Fruit fly (Drosophila melanogaster): ENCODE measurements around the gene Coprox.
A peak's percentile ranks its signal among the peaks of the same experiment; 100 is the strongest.

The Coprox gene

DNA sequence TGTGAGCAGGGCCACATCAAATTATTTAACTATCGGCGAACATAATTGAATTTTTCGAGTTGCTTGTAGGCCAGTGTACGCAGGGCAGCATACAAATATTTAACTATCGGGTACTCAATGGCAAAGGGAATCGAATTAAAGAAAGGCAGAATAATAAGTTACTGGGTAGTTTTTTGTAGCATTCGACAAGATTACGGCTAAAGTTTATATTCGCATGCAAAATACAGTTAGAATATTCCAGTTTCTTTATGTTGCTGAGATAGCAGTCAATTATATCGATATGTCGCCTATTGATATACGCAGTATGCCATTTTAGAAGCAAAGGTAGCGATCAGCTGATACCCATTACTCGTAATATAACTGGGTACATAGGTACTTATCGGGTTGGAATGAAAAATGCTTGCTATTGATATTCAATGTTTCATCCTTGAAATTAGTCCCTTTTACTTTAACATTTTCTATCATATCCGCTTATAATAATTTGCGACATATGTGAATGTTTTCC is 3.8 kb downstream of the Coprox start (continued):
- TF ChIP-seq CG7556 (GFP tag; optimal IDR thresholded peaks at IDR 0.05) (peak; percentile 8), CG15601 (tag; optimal IDR thresholded peaks at IDR 0.05) (peak; percentile 14), CG31365 (tag; optimal IDR thresholded peaks at IDR 0.05) (peak; percentile 20), dati (GFP tag; IDR thresholded peaks at IDR 0.05) (no peak), luna (GFP tag; optimal IDR thresholded peaks at IDR 0.05) (peak; percentile 10), CG6254 (GFP tag; optimal IDR thresholded peaks at IDR 0.05) (peak; percentile 17), Atf6 (GFP tag; IDR thresholded peaks at IDR 0.05) (0 out of 2 replicates have a peak, but pooled peaks have one; percentile 50), CG13894 (tag; optimal IDR thresholded peaks at IDR 0.05) (no peak), Stat92E (GFP tag; optimal IDR thresholded peaks at IDR 0.05) (no peak), Xrp1 (GFP tag; IDR thresholded peaks at IDR 0.05) (peak; percentile 43; the same call in 1 of the 2 replicates), CG13424 (tag; optimal IDR thresholded peaks at IDR 0.05) (peak; percentile 28), Xbp1 (GFP tag; optimal IDR thresholded peaks at IDR 0.05) (peak; percentile 49), otp (GFP tag; IDR thresholded peaks at IDR 0.05) (no peak), CG14710 (tag; optimal IDR thresholded peaks at IDR 0.05) (no peak), cg (GFP tag; optimal IDR thresholded peaks at IDR 0.05) (no peak), Atf3 (GFP tag; optimal IDR thresholded peaks at IDR 0.05) (peak; percentile 23), stwl (tag; optimal IDR thresholded peaks at IDR 0.05) (peak; percentile 14), CG12769 (tag; optimal IDR thresholded peaks at IDR 0.05) (no peak), ato (GFP tag; IDR thresholded peaks at IDR 0.05; ENCODE audit: partially characterized antibody) (peak; percentile 55), dmrt99B (tag; optimal IDR thresholded peaks at IDR 0.05) (no peak), repo (GFP tag; optimal IDR thresholded peaks at IDR 0.05) (peak; percentile 23), hb (GFP tag; IDR thresholded peaks at IDR 0.05; ENCODE audit: partially characterized antibody) (peak; percentile 25; the same call in 2 of the 3 replicates), fu2 (GFP tag; optimal IDR thresholded peaks at IDR 0.05) (peak; percentile 61), CG1603 (tag; optimal IDR thresholded peaks at IDR 0.05) (peak; percentile 69), Optix (GFP tag; IDR thresholded peaks at IDR 0.05) (no peak), h (optimal IDR thresholded peaks at IDR 0.05) (no peak), sima (GFP tag; optimal IDR thresholded peaks at IDR 0.05) (no peak), chn (GFP tag; optimal IDR thresholded peaks at IDR 0.05) (peak; percentile 43), Camta (GFP tag; optimal IDR thresholded peaks at IDR 0.05) (peak; percentile 47), zfh1 (GFP tag; IDR thresholded peaks at IDR 0.05) (peak; percentile 51; the same call in 1 of the 3 replicates), CG8944 (GFP tag; optimal IDR thresholded peaks at IDR 0.05) (peak; percentile 42), Nf-YC (tag; optimal IDR thresholded peaks at IDR 0.05) (peak; percentile 15), pum (GFP tag; optimal IDR thresholded peaks at IDR 0.05) (peak; percentile 1), CG8281 (tag; optimal IDR thresholded peaks at IDR 0.05) (no peak), CG2129 (GFP tag; IDR thresholded peaks at IDR 0.05; ENCODE audit: partially characterized antibody) (peak; percentile 79), CG11695 (GFP tag; IDR thresholded peaks at IDR 0.05) (peak; percentile 53; the same call in 1 of the 3 replicates), GATAe (GFP tag; conservative IDR thresholded peaks at IDR 0.05) (no peak), CG13775 (GFP tag; optimal IDR thresholded peaks at IDR 0.05) (peak; percentile 54), fd3F (GFP tag; optimal IDR thresholded peaks at IDR 0.05) (no peak), CG13624 (GFP tag; optimal IDR thresholded peaks at IDR 0.05) (peak; percentile 88), Ets65A (GFP tag) (peak; percentile 89), CG12071 (GFP tag; optimal IDR thresholded peaks at IDR 0.05) (peak; percentile 44), CG6654 (GFP tag; optimal IDR thresholded peaks at IDR 0.05) (no peak), PHDP (tag; optimal IDR thresholded peaks at IDR 0.05) (peak; percentile 51), ara (GFP tag; IDR thresholded peaks at IDR 0.05) (no peak), CG2875 (GFP tag; optimal IDR thresholded peaks at IDR 0.05) (peak; percentile 55), CG9876 (GFP tag; optimal IDR thresholded peaks at IDR 0.05) (no peak), CG2202 (tag; optimal IDR thresholded peaks at IDR 0.05) (no peak), cwo (GFP tag; optimal IDR thresholded peaks at IDR 0.05) (no peak), CG7963 (GFP tag; IDR thresholded peaks at IDR 0.05; ENCODE audit: partially characterized antibody) (peak; percentile 63; the same call in 2 of the 3 replicates)
